Fruit fly (Drosophila melanogaster): ENCODE data around the gene CG5096.
A peak's percentile ranks its signal among the peaks of the same experiment; 100 is the strongest.

CG5096 gene

dm6 chr2L:10342471-10342870 is 39.6 kb upstream of the CG5096 start, which contains the start of gene Sps2:
Sps2 (plus strand) TSS chr2L:10342594.
- TF ChIP-seq Sp1 (GFP tag; optimal IDR thresholded peaks at IDR 0.05) (no peak), N (GFP tag; optimal IDR thresholded peaks at IDR 0.05) (no peak), Vsx2 (GFP tag; optimal IDR thresholded peaks at IDR 0.05; ENCODE audit: partially characterized antibody) (no peak), tai (GFP tag; optimal IDR thresholded peaks at IDR 0.05) (no peak), Hr83 (GFP tag; optimal IDR thresholded peaks at IDR 0.05; ENCODE audit: poor library complexity, severe bottlenecking) (no peak), Myc (optimal IDR thresholded peaks at IDR 0.05) (no peak), sage (GFP tag; optimal IDR thresholded peaks at IDR 0.05) (no peak), rgr (GFP tag; optimal IDR thresholded peaks at IDR 0.05) (no peak), Hr78 (GFP tag; optimal IDR thresholded peaks at IDR 0.05) (no peak), psq (GFP tag; optimal IDR thresholded peaks at IDR 0.05) (no peak), dsf (GFP tag; optimal IDR thresholded peaks at IDR 0.05; ENCODE audit: borderline replicate concordance) (no peak), h (GFP tag; optimal IDR thresholded peaks at IDR 0.05) (peak; percentile 24), dl (GFP tag; optimal IDR thresholded peaks at IDR 0.05; ENCODE audit: insufficient read depth in 1 of 2, partially characterized antibody in 2 of 2) (no peak), fru (GFP tag; optimal IDR thresholded peaks at IDR 0.05) (peak; percentile 10), jim (GFP tag; optimal IDR thresholded peaks at IDR 0.05) (no peak), Hnf4 (GFP tag; optimal IDR thresholded peaks at IDR 0.05) (peak; percentile 10), woc (GFP tag; optimal IDR thresholded peaks at IDR 0.05) (no peak), brk (GFP tag; optimal IDR thresholded peaks at IDR 0.05) (peak; percentile 18), usp (GFP tag; optimal IDR thresholded peaks at IDR 0.05) (no peak), br (GFP tag; optimal IDR thresholded peaks at IDR 0.05) (no peak), GATAd (GFP tag; optimal IDR thresholded peaks at IDR 0.05) (no peak), Mio (GFP tag; optimal IDR thresholded peaks at IDR 0.05) (no peak)

DNA sequence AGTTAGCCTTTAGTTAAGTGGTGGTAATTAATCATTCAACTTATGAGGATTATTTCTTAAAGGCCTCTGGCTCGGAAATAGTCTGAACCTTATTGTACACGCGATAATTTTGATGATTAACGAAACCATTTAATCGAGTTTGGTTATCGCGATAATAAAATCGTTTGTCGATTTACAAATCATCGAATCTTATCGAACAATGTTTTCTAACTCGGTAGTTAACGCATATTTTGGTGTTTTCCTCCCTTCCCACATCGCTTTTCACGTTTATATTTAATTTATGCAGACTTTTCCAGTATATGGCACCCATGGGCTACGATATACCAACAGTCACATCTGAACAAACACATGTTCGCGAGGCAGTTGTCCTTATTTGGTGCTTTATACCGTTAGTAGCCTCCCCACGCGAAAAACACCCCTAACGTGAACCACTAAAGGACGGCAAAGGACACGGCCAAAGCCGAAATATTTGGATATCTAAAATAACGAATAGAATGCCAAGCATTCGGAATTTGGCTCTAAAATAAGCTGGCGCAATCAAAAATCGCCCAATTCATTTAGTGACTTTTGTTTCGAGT is 37.9 kb upstream of the CG5096 start, which contains the start of gene Frmd5:
Frmd5 (plus strand) TSS at position 414 of the 578 bp plus-strand sequence.
- no peak for TF ChIP-seq Myc (optimal IDR thresholded peaks at IDR 0.05)
- no peak for TF ChIP-seq tai (GFP tag; optimal IDR thresholded peaks at IDR 0.05)
- no peak for TF ChIP-seq Mio (GFP tag; optimal IDR thresholded peaks at IDR 0.05)
- no peak for TF ChIP-seq Hnf4 (GFP tag; optimal IDR thresholded peaks at IDR 0.05)
- no peak for TF ChIP-seq fru (GFP tag; optimal IDR thresholded peaks at IDR 0.05)
- no peak for TF ChIP-seq Dfd (GFP tag; optimal IDR thresholded peaks at IDR 0.05)
- TF ChIP-seq CG9705 (GFP tag; optimal IDR thresholded peaks at IDR 0.05) = no peak
- TF ChIP-seq br (GFP tag; optimal IDR thresholded peaks at IDR 0.05) = no peak
- TF ChIP-seq lola (GFP tag; optimal IDR thresholded peaks at IDR 0.05) = no peak
- TF ChIP-seq pan (optimal IDR thresholded peaks at IDR 0.05) = no peak
- TF ChIP-seq CrebA (GFP tag; optimal IDR thresholded peaks at IDR 0.05; ENCODE audit: borderline replicate concordance) = no peak
- no peak for TF ChIP-seq Abd-B (GFP tag; optimal IDR thresholded peaks at IDR 0.05)
- no peak for TF ChIP-seq ey (GFP tag; optimal IDR thresholded peaks at IDR 0.05)
- no peak for TF ChIP-seq CG32264 (GFP tag; optimal IDR thresholded peaks at IDR 0.05)
- no peak for TF ChIP-seq dsf (GFP tag; optimal IDR thresholded peaks at IDR 0.05; ENCODE audit: borderline replicate concordance)
- TF ChIP-seq woc (GFP tag; optimal IDR thresholded peaks at IDR 0.05) = no peak
- no peak for TF ChIP-seq OdsH (GFP tag; optimal IDR thresholded peaks at IDR 0.05)
- no peak for TF ChIP-seq dl (GFP tag; optimal IDR thresholded peaks at IDR 0.05; ENCODE audit: insufficient read depth in 1 of 2, partially characterized antibody in 2 of 2)

DNA sequence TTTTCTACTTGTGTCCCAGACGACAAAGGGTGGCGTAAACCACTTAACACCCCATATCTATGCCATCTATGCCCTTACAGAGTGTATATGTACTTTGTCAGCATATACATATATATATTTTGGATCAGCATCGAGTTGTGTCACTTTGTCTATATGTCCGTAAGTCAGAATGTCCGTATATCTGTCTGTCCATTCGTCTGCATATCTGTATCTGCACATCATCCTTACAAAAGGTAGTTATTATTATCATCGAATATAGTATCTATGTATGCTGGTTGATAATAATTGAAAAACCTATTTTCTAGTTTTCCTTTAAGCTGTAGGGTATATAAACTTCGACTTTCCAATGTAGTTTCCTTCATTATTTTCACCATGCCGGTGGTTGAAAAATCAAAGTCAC is 30.9 kb upstream of the CG5096 start:
- TF ChIP-seq Vsx2 (GFP tag; optimal IDR thresholded peaks at IDR 0.05; ENCODE audit: partially characterized antibody) (no peak), br (GFP tag; optimal IDR thresholded peaks at IDR 0.05) (no peak), woc (GFP tag; optimal IDR thresholded peaks at IDR 0.05) (no peak), Hr78 (GFP tag; optimal IDR thresholded peaks at IDR 0.05) (no peak), Abd-B (GFP tag; optimal IDR thresholded peaks at IDR 0.05) (no peak)

DNA sequence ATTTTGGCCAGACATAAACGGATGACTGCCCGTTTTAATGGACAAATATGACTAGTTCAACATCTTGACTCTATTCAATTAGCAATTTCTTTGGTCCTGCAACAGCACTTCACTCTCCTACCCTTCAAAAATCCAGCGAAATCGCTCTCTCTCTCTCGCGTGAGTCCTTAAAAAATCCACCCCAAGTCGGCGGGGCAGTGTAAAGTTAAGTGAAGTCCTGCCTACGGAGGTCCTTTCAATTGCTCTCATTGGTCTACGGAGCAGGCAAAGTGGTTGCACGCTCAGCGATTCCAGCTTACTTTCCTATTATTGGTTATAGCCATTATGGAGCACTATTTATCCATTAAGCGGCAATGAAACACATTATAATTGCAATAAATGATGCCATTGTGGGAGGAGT is 28.2 kb upstream of the CG5096 start, which contains the start of gene CG34367:
CG34367 (minus strand) TSS at position 35 of the 400 bp plus-strand sequence.
- TF ChIP-seq Rel (GFP tag; optimal IDR thresholded peaks at IDR 0.05) = no peak
- no peak for TF ChIP-seq Rel (tag; optimal IDR thresholded peaks at IDR 0.05)
- no peak for TF ChIP-seq Dfd (GFP tag; optimal IDR thresholded peaks at IDR 0.05)
- no peak for TF ChIP-seq Mio (GFP tag; optimal IDR thresholded peaks at IDR 0.05)
- no peak for TF ChIP-seq usp (GFP tag; optimal IDR thresholded peaks at IDR 0.05)
- TF ChIP-seq ey (GFP tag; optimal IDR thresholded peaks at IDR 0.05) = no peak
- TF ChIP-seq sage (GFP tag; optimal IDR thresholded peaks at IDR 0.05) = no peak
- no peak for TF ChIP-seq psq (GFP tag; optimal IDR thresholded peaks at IDR 0.05)
- no peak for TF ChIP-seq Hr78 (GFP tag; optimal IDR thresholded peaks at IDR 0.05)
- no peak for TF ChIP-seq jim (GFP tag; optimal IDR thresholded peaks at IDR 0.05)
- no peak for TF ChIP-seq CrebA (GFP tag; optimal IDR thresholded peaks at IDR 0.05; ENCODE audit: borderline replicate concordance)
- TF ChIP-seq Jra (GFP tag; optimal IDR thresholded peaks at IDR 0.05) = no peak
- TF ChIP-seq Sp1 (GFP tag; optimal IDR thresholded peaks at IDR 0.05) = no peak
- no peak for TF ChIP-seq Myc (optimal IDR thresholded peaks at IDR 0.05)
- no peak for TF ChIP-seq Dif (GFP tag; optimal IDR thresholded peaks at IDR 0.05; ENCODE audit: partially characterized antibody)
- TF ChIP-seq sv (GFP tag; optimal IDR thresholded peaks at IDR 0.05) = no peak
- no peak for TF ChIP-seq CG32264 (GFP tag; optimal IDR thresholded peaks at IDR 0.05)
- TF ChIP-seq tai (GFP tag; optimal IDR thresholded peaks at IDR 0.05) = no peak
